Fruit fly (Drosophila melanogaster) whole organism, wandering third instar larva: ENCODE results near the gene CCAP-R.

Experiments
- Abd-B ChIP-seq: fragments of >200 bp; optimal IDR thresholded peaks from 2 replicates; lab custom pipeline; 2017; ENCODE audit warnings: missing biosample characterization, missing genetic modification characterization
- CG32264 ChIP-seq: fragments of 200-800 bp; sonication (Bioruptor generic); optimal IDR thresholded peaks from 2 replicates; lab custom pipeline; 2016; ENCODE audit warnings: missing biosample characterization, missing genetic modification characterization
- CrebA ChIP-seq: fragments of 200-800 bp; sonication (Bioruptor generic); optimal IDR thresholded peaks from 2 replicates; lab custom pipeline; 2016; ENCODE audit warnings: missing biosample characterization, mild to moderate bottlenecking, missing genetic modification characterization, borderline replicate concordance
- Dfd ChIP-seq: fragments of >200 bp; optimal IDR thresholded peaks from 2 replicates; lab custom pipeline; 2017; ENCODE audit warnings: missing biosample characterization, missing genetic modification characterization
- HLH106 ChIP-seq: fragments of 200-800 bp; optimal IDR thresholded peaks from 3 replicates; lab custom pipeline; 2019; ENCODE audit warnings: missing biosample characterization, mild to moderate bottlenecking, missing genetic modification characterization, moderate library complexity
- Hnf4 ChIP-seq: fragments of 200-800 bp; sonication (Bioruptor generic); optimal IDR thresholded peaks from 2 replicates; lab custom pipeline; 2016; ENCODE audit warnings: missing biosample characterization, mild to moderate bottlenecking, missing genetic modification characterization
- Hr78 ChIP-seq: fragments of >200 bp; optimal IDR thresholded peaks from 2 replicates; lab custom pipeline; 2017; ENCODE audit warnings: missing biosample characterization, missing genetic modification characterization
- Hr83 ChIP-seq: fragments of 200-300 bp; sonication (Bioruptor generic); optimal IDR thresholded peaks from 2 replicates; lab custom pipeline; 2016; ENCODE audit warnings: missing biosample characterization, mild to moderate bottlenecking, missing genetic modification characterization, moderate library complexity; ENCODE audit not compliant: poor library complexity, severe bottlenecking
- Jra ChIP-seq: sonication (Bioruptor generic); optimal IDR thresholded peaks from 2 replicates; lab custom pipeline; 2016; ENCODE audit warnings: missing biosample characterization, missing genetic modification characterization
- Mio ChIP-seq: sonication (Bioruptor generic); optimal IDR thresholded peaks from 2 replicates; lab custom pipeline; 2016; ENCODE audit warnings: missing biosample characterization, missing genetic modification characterization
- Myc ChIP-seq: fragments of >200 bp; optimal IDR thresholded peaks from 2 replicates; lab custom pipeline; 2017
- Vsx2 ChIP-seq: fragments of 200-300, 225-300 bp; sonication (Bioruptor generic); optimal IDR thresholded peaks from 2 replicates; lab custom pipeline; 2018; ENCODE audit warnings: missing biosample characterization, missing genetic modification characterization; ENCODE audit not compliant: partially characterized antibody
- dl ChIP-seq, 2 experiments: fragments of 175-275, 200-275 bp in 1 of 2; fragments of 200-275 bp in 1 of 2; sonication (Bioruptor generic); optimal IDR thresholded peaks; lab custom pipeline; 2018; ENCODE audit warnings: mild to moderate bottlenecking in 2 of 2, missing biosample characterization in 2 of 2, missing genetic modification characterization in 2 of 2, moderate library complexity in 2 of 2; ENCODE audit not compliant: partially characterized antibody in 2 of 2, insufficient read depth in 1 of 2
- dmrt93B ChIP-seq: fragments of 200-800 bp; sonication (Bioruptor generic); optimal IDR thresholded peaks from 2 replicates; lab custom pipeline; 2018; ENCODE audit warnings: missing biosample characterization, mild to moderate bottlenecking, missing genetic modification characterization
- dsf ChIP-seq: sonication (Bioruptor generic); optimal IDR thresholded peaks from 2 replicates; lab custom pipeline; 2016; ENCODE audit warnings: missing biosample characterization, missing genetic modification characterization, borderline replicate concordance
- ey ChIP-seq: fragments of 200-800 bp; sonication (Bioruptor generic); optimal IDR thresholded peaks from 2 replicates; lab custom pipeline; 2016; ENCODE audit warnings: missing biosample characterization, missing genetic modification characterization
- foxo ChIP-seq, 2 experiments: fragments of 200-800 bp; sonication (Bioruptor generic); optimal IDR thresholded peaks; 2 replicates in 1 of 2; 3 replicates in 1 of 2; lab custom pipeline; 2016 to 2017; ENCODE audit warnings: missing biosample characterization in 2 of 2, missing genetic modification characterization in 2 of 2
- h ChIP-seq: fragments of 200-800 bp; sonication (Bioruptor generic); optimal IDR thresholded peaks from 3 replicates; lab custom pipeline; 2016; ENCODE audit warnings: missing biosample characterization, mild to moderate bottlenecking, missing genetic modification characterization
- jim ChIP-seq: fragments of 175-275, 200-325 bp; sonication (Bioruptor generic); optimal IDR thresholded peaks from 2 replicates; lab custom pipeline; 2016; ENCODE audit warnings: missing biosample characterization, mild to moderate bottlenecking, missing genetic modification characterization
- lola ChIP-seq: fragments of >200 bp; optimal IDR thresholded peaks from 2 replicates; lab custom pipeline; 2017; ENCODE audit warnings: missing biosample characterization, missing genetic modification characterization
- psq ChIP-seq: fragments of 200-800 bp; sonication (Bioruptor generic); optimal IDR thresholded peaks from 3 replicates; lab custom pipeline; 2017; ENCODE audit warnings: missing biosample characterization, mild to moderate bottlenecking, missing genetic modification characterization, moderate library complexity
- rgr ChIP-seq: fragments of 200-800 bp; sonication (Bioruptor generic); optimal IDR thresholded peaks from 3 replicates; lab custom pipeline; 2016; ENCODE audit warnings: missing biosample characterization, mild to moderate bottlenecking, missing genetic modification characterization
- sage ChIP-seq: fragments of 200-800 bp; sonication (Bioruptor generic); optimal IDR thresholded peaks from 2 replicates; lab custom pipeline; 2016; ENCODE audit warnings: missing biosample characterization, mild to moderate bottlenecking, missing genetic modification characterization
- sv ChIP-seq: fragments of 200-800 bp; sonication (Bioruptor generic); optimal IDR thresholded peaks from 3 replicates; lab custom pipeline; 2016; ENCODE audit warnings: missing biosample characterization, missing genetic modification characterization
- tai ChIP-seq: sonication (Bioruptor generic); optimal IDR thresholded peaks from 2 replicates; lab custom pipeline; 2016; ENCODE audit warnings: missing biosample characterization, missing genetic modification characterization
- usp ChIP-seq: fragments of >200 bp; optimal IDR thresholded peaks from 2 replicates; lab custom pipeline; 2017; ENCODE audit warnings: missing biosample characterization, missing genetic modification characterization
- woc ChIP-seq: sonication (Bioruptor generic); optimal IDR thresholded peaks from 2 replicates; lab custom pipeline; 2016; ENCODE audit warnings: missing biosample characterization, mild to moderate bottlenecking, missing genetic modification characterization

The CCAP-R gene

DNA sequence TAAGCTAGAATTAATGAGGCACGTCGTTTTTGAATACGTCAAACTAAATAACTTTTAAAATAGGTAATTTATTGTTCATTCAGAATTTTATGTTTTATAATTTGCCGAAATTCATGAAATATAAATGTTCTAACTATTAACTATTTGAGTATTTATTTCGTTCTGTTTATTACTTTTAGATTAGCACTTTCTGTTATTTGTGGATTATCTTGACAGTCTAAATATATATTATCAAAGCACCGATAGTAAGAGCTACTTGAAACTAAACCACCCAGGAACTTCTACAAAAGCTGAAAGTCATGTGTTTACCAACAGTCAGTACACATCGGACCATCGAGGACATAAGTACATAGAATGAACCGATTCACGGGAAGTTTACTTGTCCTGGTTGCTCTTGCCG is 53.7 kb downstream of the CCAP-R start, which contains the start of gene CG31089:
Gene CG31089 (plus strand): TSS at position 301 of the 400 bp plus-strand sequence.
- TF ChIP-seq Hnf4 (no peak), dl (GFP tag; optimal IDR thresholded peaks at IDR 0.05; lab: Kevin White, UChicago; ENCODE audit: insufficient read depth in 1 of 2, partially characterized antibody in 2 of 2) (no peak), Hr78 (no peak)
- TF ChIP-seq, all 38 proteins: peak for 0

DNA sequence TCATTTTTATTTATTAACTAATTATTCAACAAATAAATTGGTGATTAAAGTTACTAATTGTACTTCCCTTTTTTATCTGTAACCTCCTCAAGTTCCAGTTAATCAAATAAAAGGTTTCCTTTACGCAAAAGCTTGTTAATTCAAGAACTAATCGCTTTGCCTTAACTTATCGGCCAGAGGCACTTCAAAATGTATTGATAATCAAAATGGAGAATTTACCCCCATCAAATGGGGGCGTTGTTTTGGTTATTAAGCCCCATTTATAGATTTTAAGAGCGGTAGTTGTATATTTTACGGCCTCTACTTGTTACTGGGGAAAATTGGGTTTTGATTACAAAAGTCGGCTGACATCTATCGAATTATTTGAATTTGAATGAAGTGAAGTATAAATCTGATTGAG is 56.4 kb downstream of the CCAP-R start, which contains the start of gene CG31091:
Gene CG31091 (plus strand): TSS at position 214 of the 400 bp plus-strand sequence.
- no peak for TF ChIP-seq CrebA (GFP tag; lab: Kevin White, UChicago)
- no peak for TF ChIP-seq Mio (GFP tag; lab: Kevin White, UChicago)
- no peak for TF ChIP-seq h (GFP tag; lab: Kevin White, UChicago)
- no peak for TF ChIP-seq tai (GFP tag; lab: Kevin White, UChicago)
- TF ChIP-seq Myc (lab: Kevin White, UChicago): no peak
- TF ChIP-seq ey: no peak
- no peak for TF ChIP-seq rgr (GFP tag; lab: Kevin White, UChicago)
- TF ChIP-seq foxo (GFP tag; optimal IDR thresholded peaks at IDR 0.05; lab: Kevin White, UChicago): no peak
- no peak for TF ChIP-seq Hr83 (GFP tag; lab: Kevin White, UChicago)
- no peak for TF ChIP-seq lola
- TF ChIP-seq usp (GFP tag; lab: Kevin White, UChicago): no peak
- no peak for TF ChIP-seq jim (GFP tag; lab: Kevin White, UChicago)
- TF ChIP-seq Dfd (GFP tag; lab: Kevin White, UChicago): no peak
- TF ChIP-seq Jra (GFP tag; lab: Kevin White, UChicago): no peak
- TF ChIP-seq sage: no peak

DNA sequence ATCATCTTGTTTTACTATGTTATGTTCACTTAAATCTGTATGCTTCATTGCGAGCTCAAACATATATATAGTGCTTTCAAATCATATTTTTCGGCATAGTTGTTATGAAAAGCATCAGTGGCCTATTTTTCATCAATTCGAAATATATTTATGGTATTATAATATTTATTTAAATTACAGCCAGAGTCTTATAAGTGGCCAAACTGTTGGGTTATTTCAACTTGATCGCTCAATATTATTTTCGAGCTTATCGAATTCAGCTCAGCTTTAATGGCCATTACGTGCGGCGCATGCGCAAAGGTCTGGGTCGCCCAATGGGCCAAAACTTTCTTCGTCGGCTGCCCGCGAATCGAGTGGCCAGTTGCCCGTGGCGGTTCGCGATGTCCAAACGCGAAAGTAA is 58.9 kb downstream of the CCAP-R start, which contains the start of gene Mco3:
Gene Mco3 (plus strand): TSS at position 301 of the 400 bp plus-strand sequence.
- no peak for TF ChIP-seq Abd-B (GFP tag; lab: Kevin White, UChicago)
- no peak for TF ChIP-seq psq (GFP tag; lab: Kevin White, UChicago)
- TF ChIP-seq ey: no peak
- TF ChIP-seq lola: no peak
- TF ChIP-seq sv (GFP tag; lab: Kevin White, UChicago): no peak
- no peak for TF ChIP-seq Hnf4
- no peak for TF ChIP-seq Hr78

DNA sequence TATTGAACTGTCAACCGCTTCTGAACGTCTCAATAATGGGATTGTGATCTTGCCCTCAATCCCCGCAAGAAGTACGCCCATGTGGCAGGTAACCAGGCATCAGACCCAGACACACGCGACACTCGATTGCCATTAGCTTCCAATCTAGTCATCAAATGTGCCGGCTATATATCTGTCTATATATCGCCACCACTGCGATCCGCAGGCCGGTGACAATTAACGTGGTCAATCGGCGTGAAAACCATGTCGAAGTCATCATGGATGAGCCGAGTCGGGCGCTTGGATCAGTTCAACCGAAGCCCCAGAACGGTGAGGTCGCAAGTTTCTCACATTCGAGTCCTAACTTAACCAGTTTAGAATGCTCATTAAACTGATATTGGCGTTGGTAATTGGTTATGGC is 60.5 kb downstream of the CCAP-R start, which contains the start of gene Sodq:
Gene Sodq (plus strand): TSS at position 301 of the 400 bp plus-strand sequence.
- no peak for TF ChIP-seq Hr83 (GFP tag; lab: Kevin White, UChicago)
- TF ChIP-seq woc (GFP tag; lab: Kevin White, UChicago): no peak
- no peak for TF ChIP-seq jim (GFP tag; lab: Kevin White, UChicago)
- TF ChIP-seq Hr78: no peak
- TF ChIP-seq Myc (lab: Kevin White, UChicago): no peak
- TF ChIP-seq sage: no peak
- TF ChIP-seq Jra (GFP tag; lab: Kevin White, UChicago): no peak

DNA sequence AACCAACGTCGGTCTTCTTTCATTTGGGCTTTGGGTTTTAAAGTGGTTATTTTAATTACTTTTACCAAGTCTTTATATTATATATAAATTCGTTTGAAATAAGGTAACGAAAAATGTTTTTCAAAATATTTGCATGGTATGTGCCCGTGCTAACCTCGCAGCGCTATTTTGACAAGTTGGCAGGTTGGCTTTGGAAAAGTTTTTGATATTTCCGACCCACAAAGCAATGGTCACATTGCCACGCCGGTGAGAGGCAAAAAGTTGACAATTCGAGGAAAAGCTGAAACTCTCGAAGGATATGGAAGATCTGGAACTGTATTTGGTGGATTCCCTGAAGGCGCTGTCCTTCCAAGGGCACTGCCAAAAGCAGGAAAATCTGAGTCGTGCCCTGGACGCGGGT is 62.8 kb downstream of the CCAP-R start, which contains the start of gene CG5913:
Gene CG5913 (plus strand): TSS at position 224 of the 400 bp plus-strand sequence.
- no peak for TF ChIP-seq CrebA (GFP tag; lab: Kevin White, UChicago)
- no peak for TF ChIP-seq lola
- TF ChIP-seq dmrt93B (GFP tag; lab: Kevin White, UChicago): no peak
- no peak for TF ChIP-seq rgr (GFP tag; lab: Kevin White, UChicago)
- TF ChIP-seq Abd-B (GFP tag; lab: Kevin White, UChicago): no peak
- TF ChIP-seq psq (GFP tag; lab: Kevin White, UChicago): no peak
- TF ChIP-seq ey: no peak
- TF ChIP-seq HLH106 (tag; lab: Kevin White, UChicago): no peak
- TF ChIP-seq dsf: no peak
- TF ChIP-seq Vsx2 (GFP tag; lab: Kevin White, UChicago): no peak
- TF ChIP-seq sage: no peak
- no peak for TF ChIP-seq Hr83 (GFP tag; lab: Kevin White, UChicago)
- TF ChIP-seq Jra (GFP tag; lab: Kevin White, UChicago): no peak
- TF ChIP-seq jim (GFP tag; lab: Kevin White, UChicago): no peak
- no peak for TF ChIP-seq CG32264 (GFP tag; lab: Kevin White, UChicago)
- TF ChIP-seq, all 38 proteins: peak for 0
